Worm (Caenorhabditis elegans) whole organism, late embryonic: ENCODE data around the gene ZC132.11.
"Not testable (repeated sequence)": the region's sequence is repeated elsewhere in the genome, so short reads cannot be mapped to it uniquely, and the experiment has no call there.

Source experiments
- C38D4.7 ChIP-seq: fragments of 200-800 bp; sonication (Bioruptor generic); optimal IDR thresholded peaks from 2 replicates; lab custom pipeline; 2018; ENCODE audit warnings: mild to moderate bottlenecking, missing genetic modification characterization, moderate library complexity, missing compliant biosample characterization
- K09A11.1 ChIP-seq: sonication (generic microtip); optimal IDR thresholded peaks from 2 replicates; lab custom pipeline; 2017; ENCODE audit warnings: antibody characterized with exemption, mild to moderate bottlenecking, missing genetic modification characterization, missing compliant biosample characterization; ENCODE audit not compliant: insufficient read depth
- ahr-1 ChIP-seq: sonication (generic microtip); optimal IDR thresholded peaks from 2 replicates; lab custom pipeline; 2016; ENCODE audit warnings: missing genetic modification characterization, missing compliant biosample characterization
- ama-1 ChIP-seq: fragments of 150-350 bp; optimal IDR thresholded peaks from 2 replicates; lab custom pipeline; 2014
- ceh-18 ChIP-seq: sonication (generic microtip); optimal IDR thresholded peaks from 2 replicates; lab custom pipeline; 2016; ENCODE audit warnings: missing genetic modification characterization, missing compliant biosample characterization
- ceh-24 ChIP-seq: sonication (generic microtip); optimal IDR thresholded peaks from 2 replicates; lab custom pipeline; 2016; ENCODE audit warnings: mild to moderate bottlenecking, missing genetic modification characterization, missing compliant biosample characterization
- ceh-45 ChIP-seq: fragments of 200-800 bp; sonication (Bioruptor generic); IDR thresholded peaks from 2 replicates; pipeline ENCODE4 v1.3.6; 2022; ENCODE audit warnings: missing genetic modification reagents, missing genetic modification characterization, missing compliant biosample characterization
- ceh-48 ChIP-seq: sonication (generic microtip); optimal IDR thresholded peaks from 2 replicates; lab custom pipeline; 2016; ENCODE audit warnings: missing genetic modification characterization, inconsistent platforms, missing compliant biosample characterization
- ceh-9 ChIP-seq: sonication (generic microtip); optimal IDR thresholded peaks from 2 replicates; lab custom pipeline; 2016; ENCODE audit warnings: mild to moderate bottlenecking, missing genetic modification characterization, inconsistent platforms, missing compliant biosample characterization
- fkh-10 ChIP-seq: fragments of 150-350 bp; optimal IDR thresholded peaks from 2 replicates; lab custom pipeline; 2014; ENCODE audit warnings: missing biosample characterization, missing genetic modification reagents, missing genetic modification characterization
- hlh-13 ChIP-seq: fragments of 200-800 bp; sonication (Bioruptor generic); optimal IDR thresholded peaks from 2 replicates; lab custom pipeline; 2018; ENCODE audit warnings: mild to moderate bottlenecking, missing genetic modification characterization, missing compliant biosample characterization
- hlh-8 ChIP-seq: sonication (generic microtip); optimal IDR thresholded peaks from 2 replicates; lab custom pipeline; 2016; ENCODE audit warnings: missing genotype, missing genetic modification characterization, missing compliant biosample characterization
- nhr-11 ChIP-seq: fragments of 150-350 bp; optimal IDR thresholded peaks from 2 replicates; lab custom pipeline; 2014; ENCODE audit warnings: missing biosample characterization, missing genetic modification characterization
- pag-3 ChIP-seq: sonication (generic microtip); optimal IDR thresholded peaks from 2 replicates; lab custom pipeline; 2016; ENCODE audit warnings: missing compliant biosample characterization, missing genetic modification characterization, borderline replicate concordance
- pat-9 ChIP-seq: fragments of 200-800 bp; sonication (Bioruptor generic); optimal IDR thresholded peaks from 2 replicates; lab custom pipeline; 2018; ENCODE audit warnings: mild to moderate bottlenecking, missing genetic modification characterization, moderate library complexity, missing compliant biosample characterization
- pax-1 ChIP-seq: fragments of 150-350 bp; optimal IDR thresholded peaks from 2 replicates; lab custom pipeline; 2014; ENCODE audit warnings: missing biosample characterization, missing genetic modification characterization
- pha-2 ChIP-seq: sonication (generic microtip); optimal IDR thresholded peaks from 2 replicates; lab custom pipeline; 2017; ENCODE audit warnings: mild to moderate bottlenecking, missing genetic modification characterization, missing compliant biosample characterization
- pqm-1 ChIP-seq: sonication (generic microtip); optimal IDR thresholded peaks from 2 replicates; lab custom pipeline; 2016; ENCODE audit warnings: missing genetic modification characterization, missing compliant biosample characterization
- sox-4 ChIP-seq: sonication (generic microtip); optimal IDR thresholded peaks from 2 replicates; lab custom pipeline; 2017; ENCODE audit warnings: mild to moderate bottlenecking, missing genetic modification characterization, inconsistent platforms, missing compliant biosample characterization
- tbx-2 ChIP-seq: sonication (generic microtip); optimal IDR thresholded peaks from 2 replicates; lab custom pipeline; 2016; ENCODE audit warnings: missing genetic modification characterization, missing compliant biosample characterization
- ttx-3 ChIP-seq: sonication (generic microtip); optimal IDR thresholded peaks from 2 replicates; lab custom pipeline; 2016; ENCODE audit warnings: missing genetic modification reagents, missing genetic modification characterization, missing compliant biosample characterization
- unc-3 ChIP-seq, 2 experiments: fragments of 200-800 bp in 1 of 2; sonication (Bioruptor generic) in 1 of 2; sonication (generic microtip) in 1 of 2; conservative IDR thresholded peaks in 1 of 2; optimal IDR thresholded peaks in 1 of 2; 2 replicates each; pipeline versions ENCODE4 v1.3.6 to Lab custom; 2016 to 2022; ENCODE audit warnings: missing compliant biosample characterization in 2 of 2, missing genetic modification characterization in 2 of 2, missing genetic modification reagents in 1 of 2
- unc-55 ChIP-seq: sonication (generic microtip); optimal IDR thresholded peaks from 2 replicates; lab custom pipeline; 2017; ENCODE audit warnings: missing biosample characterization, missing genetic modification reagents, missing genetic modification characterization
- unc-86 ChIP-seq: sonication (generic microtip); optimal IDR thresholded peaks from 2 replicates; lab custom pipeline; 2016; ENCODE audit warnings: missing genetic modification characterization, missing compliant biosample characterization
- zip-5 ChIP-seq: sonication (generic microtip); optimal IDR thresholded peaks from 2 replicates; lab custom pipeline; 2016; ENCODE audit warnings: missing genetic modification characterization, missing compliant biosample characterization

ZC132.11 gene

ce11 chrV:4341208-4341607, 42.7 kb upstream of the ZC132.11 start, which contains the start of gene glrx-3:
Gene glrx-3 (minus strand): TSS chrV:4341308.
- TF ChIP-seq nhr-11 (tag; lab: Kevin White, UChicago) (no peak), ceh-24 (tag; lab: Kevin White, UChicago) (no peak), ceh-18 (tag; lab: Kevin White, UChicago) (no peak), ttx-3 (no peak)
- TF ChIP-seq, all 69 proteins: peak for 0

- no peak for TF ChIP-seq zip-5 (tag; lab: Kevin White, UChicago)
Observed at ce11 chrV:4339479-4339878, 41.0 kb upstream of the ZC132.11 start.

DNA sequence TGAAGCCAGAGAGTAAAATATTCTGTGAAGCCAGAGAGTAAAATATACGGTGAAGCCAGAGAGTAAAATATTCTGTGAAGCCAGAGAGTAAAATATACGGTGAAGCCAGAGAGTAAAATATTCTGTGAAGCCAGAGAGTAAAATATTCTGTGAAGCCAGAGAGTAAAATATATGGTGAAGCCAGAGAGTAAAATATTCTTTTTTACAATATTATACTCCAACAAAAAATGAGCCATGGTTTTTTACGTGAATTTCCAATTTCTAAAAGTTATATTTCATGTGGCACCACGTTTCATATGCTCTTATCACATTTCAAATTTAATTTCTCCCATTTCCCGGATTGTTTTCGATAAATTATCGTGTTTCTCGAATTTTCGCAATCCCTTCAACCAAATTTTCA, 38.0 kb upstream of the ZC132.11 start, which contains the start of gene irld-1:
TSS of gene irld-1 (plus strand) at position 301 of the 400 bp plus-strand sequence.
- not testable (repeated sequence) for TF ChIP-seq ceh-48, pha-2, tbx-2 (tag; lab: Kevin White, UChicago)

ce11 chrV:4333518-4333917, 35.0 kb upstream of the ZC132.11 start:
- TF ChIP-seq unc-3 (GFP tag; conservative IDR thresholded peaks at IDR 0.05; lab: Robert Waterston, UW) (0 out of 2 replicates have a peak, but pooled peaks have one; percentile 33), ceh-45 (GFP tag; lab: Robert Waterston, UW) (0 out of 2 replicates have a peak, but pooled peaks have one; percentile 26)
- TF ChIP-seq unc-3 (tag; optimal IDR thresholded peaks at IDR 0.05; lab: Kevin White, UChicago) = not testable (repeated sequence)

- TF ChIP-seq unc-86 (no peak), sox-4 (tag; lab: Kevin White, UChicago) (no peak), pat-9 (tag; lab: Kevin White, UChicago) (no peak), pag-3 (tag; lab: Kevin White, UChicago) (no peak)
Observed at ce11 chrV:4332450-4332849, 34.0 kb upstream of the ZC132.11 start, which contains the start of gene oac-12. Gene oac-12 (minus strand): TSS chrV:4332550.

ce11 chrV:4330820-4331219, 32.3 kb upstream of the ZC132.11 start:
- TF ChIP-seq pqm-1 = no peak
- TF ChIP-seq tbx-2 (tag; lab: Kevin White, UChicago) = no peak
- no peak for TF ChIP-seq unc-55 (GFP tag; lab: Kevin White, UChicago)

DNA sequence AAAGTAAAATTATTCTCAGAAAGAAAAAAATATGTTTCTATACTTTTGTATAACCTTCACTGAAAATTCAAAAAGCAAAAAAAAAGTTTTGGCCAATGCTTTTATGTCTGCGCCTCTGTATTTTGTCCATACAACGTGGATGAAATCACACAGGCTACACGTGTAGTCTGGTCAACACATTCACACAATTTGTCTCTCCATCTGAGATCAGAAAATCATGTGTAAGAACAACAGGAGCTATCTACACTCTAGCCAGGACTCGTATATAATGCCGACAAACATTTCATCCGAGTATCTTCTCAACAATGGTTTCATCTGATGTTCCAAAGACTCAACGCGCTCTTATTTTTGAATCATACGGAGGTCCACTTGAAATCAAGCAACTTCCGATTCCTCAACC, 28.4 kb upstream of the ZC132.11 start, which contains the start of gene D2063.1:
TSS of gene D2063.1 (plus strand) at position 281 of the 400 bp plus-strand sequence.
- TF ChIP-seq unc-55 (GFP tag; lab: Kevin White, UChicago) (peak; percentile 49), ceh-45 (GFP tag; lab: Robert Waterston, UW) (no peak)

DNA sequence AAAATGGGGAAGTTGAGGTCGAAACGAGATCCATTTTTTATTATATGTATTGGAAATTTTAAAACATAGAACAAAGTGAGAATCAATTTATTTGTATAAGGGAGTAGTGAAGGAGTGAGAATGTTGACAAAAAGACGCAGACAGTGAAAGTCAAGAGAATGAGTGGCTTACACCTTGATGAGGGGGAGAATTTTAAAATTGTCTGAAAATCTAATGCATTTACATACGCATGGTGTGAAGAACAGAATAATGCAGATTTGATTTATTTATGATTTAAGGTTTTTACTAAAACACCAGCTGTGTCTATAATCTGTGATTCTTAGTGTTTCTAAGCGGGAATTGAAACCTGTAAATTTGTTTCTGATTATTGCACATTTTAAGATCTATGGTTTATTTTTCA, 26.9 kb upstream of the ZC132.11 start, which contains the start of gene nhr-125:
TSS of gene nhr-125 (minus strand) at position 101 of the 400 bp plus-strand sequence.
- TF ChIP-seq ceh-9 (no peak), hlh-8 (tag; lab: Kevin White, UChicago) (no peak), ama-1 (lab: Kevin White, UChicago) (no peak), ceh-48 (tag; lab: Kevin White, UChicago) (no peak), hlh-13 (GFP tag; lab: Kevin White, UChicago) (no peak), sox-4 (tag; lab: Kevin White, UChicago) (no peak), unc-3 (GFP tag; conservative IDR thresholded peaks at IDR 0.05; lab: Robert Waterston, UW) (no peak), unc-3 (tag; optimal IDR thresholded peaks at IDR 0.05; lab: Kevin White, UChicago) (no peak), C38D4.7 (GFP tag; lab: Kevin White, UChicago) (no peak), fkh-10 (GFP tag; lab: Kevin White, UChicago) (no peak), K09A11.1 (tag; lab: Kevin White, UChicago) (no peak), pax-1 (tag; lab: Kevin White, UChicago) (no peak), ahr-1 (no peak)
